Fruit fly (Drosophila melanogaster): Measurements from ENCODE around the gene RhoL.

Gene RhoL

dm6 chr3R:9493627-9494626 lies 8.5 kb downstream of the RhoL start, which contains the start of gene CG16779 (continued):
- no peak for TF ChIP-seq CG33213 (GFP tag; optimal IDR thresholded peaks at IDR 0.05)
- TF ChIP-seq ac (GFP tag; optimal IDR thresholded peaks at IDR 0.05): no peak
- TF ChIP-seq B-H1 (GFP tag; IDR thresholded peaks at IDR 0.05): no peak
- TF ChIP-seq CG9609 (GFP tag; optimal IDR thresholded peaks at IDR 0.05): no peak
- TF ChIP-seq MBD-R2 (GFP tag; IDR thresholded peaks at IDR 0.05): no peak; the same call in 1 of the 2 replicates
- TF ChIP-seq Hand (GFP tag; optimal IDR thresholded peaks at IDR 0.05): no peak
- no peak for TF ChIP-seq CG3838 (GFP tag; optimal IDR thresholded peaks at IDR 0.05)
- TF ChIP-seq CG5180 (GFP tag; optimal IDR thresholded peaks at IDR 0.05): peak; percentile 18
- peak; percentile 36 for TF ChIP-seq CG12391 (tag; optimal IDR thresholded peaks at IDR 0.05)
- no peak for TF ChIP-seq luna (GFP tag; optimal IDR thresholded peaks at IDR 0.05)
- no peak for TF ChIP-seq Drgx (GFP tag; IDR thresholded peaks at IDR 0.05)
- TF ChIP-seq zfh1 (GFP tag; IDR thresholded peaks at IDR 0.05): no peak
- no peak for TF ChIP-seq sima (GFP tag; optimal IDR thresholded peaks at IDR 0.05)
- TF ChIP-seq pita (GFP tag; optimal IDR thresholded peaks at IDR 0.05): no peak
- TF ChIP-seq HLH4C (GFP tag; IDR thresholded peaks at IDR 0.05; ENCODE audit: partially characterized antibody): no peak
- TF ChIP-seq Fer3 (tag; optimal IDR thresholded peaks at IDR 0.05): peak; percentile 31
- peak; percentile 5 for TF ChIP-seq CG15601 (tag; optimal IDR thresholded peaks at IDR 0.05)
- peak; percentile 27; the same call in 1 of the 2 replicates for TF ChIP-seq CG14441 (GFP tag; IDR thresholded peaks at IDR 0.05)
- TF ChIP-seq NfI (GFP tag; optimal IDR thresholded peaks at IDR 0.05): no peak
- TF ChIP-seq CG2875 (GFP tag; optimal IDR thresholded peaks at IDR 0.05): no peak
- peak; percentile 30 for TF ChIP-seq Blimp-1 (GFP tag; optimal IDR thresholded peaks at IDR 0.05)
- no peak for TF ChIP-seq Jarid2 (GFP tag; optimal IDR thresholded peaks at IDR 0.05)
- TF ChIP-seq H15 (GFP tag; IDR thresholded peaks at IDR 0.05): no peak
- TF ChIP-seq sc (optimal IDR thresholded peaks at IDR 0.05): no peak
- TF ChIP-seq sc (GFP tag; optimal IDR thresholded peaks at IDR 0.05): no peak
- no peak for TF ChIP-seq HmgD (GFP tag; optimal IDR thresholded peaks at IDR 0.05)
- no peak for TF ChIP-seq esg (GFP tag; conservative IDR thresholded peaks at IDR 0.05)
- peak; percentile 36; the same call in 1 of the 2 replicates for TF ChIP-seq CG4404 (GFP tag; IDR thresholded peaks at IDR 0.05)
- no peak for TF ChIP-seq ash1 (GFP tag; optimal IDR thresholded peaks at IDR 0.05)
- peak; percentile 49 for TF ChIP-seq CG15269 (tag; optimal IDR thresholded peaks at IDR 0.05)
- TF ChIP-seq hbn (GFP tag; IDR thresholded peaks at IDR 0.05; ENCODE audit: partially characterized antibody): no peak
- TF ChIP-seq CG8388 (GFP tag; optimal IDR thresholded peaks at IDR 0.05): peak; percentile 25
- TF ChIP-seq Med (GFP tag): peak; percentile 69
- TF ChIP-seq CG10209 (GFP tag; optimal IDR thresholded peaks at IDR 0.05): peak; percentile 53
- no peak for TF ChIP-seq HLH3B (GFP tag; IDR thresholded peaks at IDR 0.05)
- no peak for TF ChIP-seq Lhr (GFP tag; optimal IDR thresholded peaks at IDR 0.05)
- TF ChIP-seq CG1832 (GFP tag; optimal IDR thresholded peaks at IDR 0.05): peak; percentile 61
- TF ChIP-seq trem (tag; optimal IDR thresholded peaks at IDR 0.05): no peak
- no peak for TF ChIP-seq otp (GFP tag; IDR thresholded peaks at IDR 0.05)
- TF ChIP-seq zen2 (GFP tag; IDR thresholded peaks at IDR 0.05; ENCODE audit: partially characterized antibody): peak; percentile 65; the same call in 2 of the 3 replicates
- TF ChIP-seq CG7987 (GFP tag; optimal IDR thresholded peaks at IDR 0.05): peak; percentile 96
- no peak for TF ChIP-seq CG4854 (GFP tag; optimal IDR thresholded peaks at IDR 0.05)
- no peak for TF ChIP-seq ro (GFP tag; IDR thresholded peaks at IDR 0.05)
- no peak for TF ChIP-seq Gug (GFP tag; IDR thresholded peaks at IDR 0.05)
- TF ChIP-seq HmgZ (tag; optimal IDR thresholded peaks at IDR 0.05): no peak
- no peak for TF ChIP-seq CG8359 (GFP tag; optimal IDR thresholded peaks at IDR 0.05; ENCODE audit: borderline replicate concordance)
- TF ChIP-seq CG13775 (GFP tag; optimal IDR thresholded peaks at IDR 0.05): peak; percentile 38
- peak; percentile 17 for TF ChIP-seq CG11723 (GFP tag; optimal IDR thresholded peaks at IDR 0.05)
